Fruit fly (Drosophila melanogaster): ENCODE measurements around the gene ppk28.

Gene ppk28

dm6 chrX:16793129-16793748 lies 12.6 kb upstream of the ppk28 start (continued):
- TF ChIP-seq fd96Cb (tag; optimal IDR thresholded peaks at IDR 0.05) (no peak), CG7839 (tag; optimal IDR thresholded peaks at IDR 0.05) (no peak), D19A (tag; optimal IDR thresholded peaks at IDR 0.05) (no peak), Poxn (GFP tag; IDR thresholded peaks at IDR 0.05) (no peak), oc (tag; optimal IDR thresholded peaks at IDR 0.05) (no peak), Sox102F (GFP tag; optimal IDR thresholded peaks at IDR 0.05) (no peak), tna (GFP tag; IDR thresholded peaks at IDR 0.05; ENCODE audit: partially characterized antibody) (no peak), CG12104 (GFP tag; optimal IDR thresholded peaks at IDR 0.05) (no peak), CG34224 (GFP tag; IDR thresholded peaks at IDR 0.05; ENCODE audit: partially characterized antibody) (0 out of 3 replicates have a peak, but pooled peaks have one; percentile 32), CG6791 (GFP tag; IDR thresholded peaks at IDR 0.05; ENCODE audit: partially characterized antibody) (no peak), CG14710 (tag; optimal IDR thresholded peaks at IDR 0.05) (no peak), CG2120 (GFP tag; optimal IDR thresholded peaks at IDR 0.05) (no peak), Trl (optimal IDR thresholded peaks at IDR 0.05) (peak in 1 of 2 experiments; percentile 17), Trl (GFP tag; optimal IDR thresholded peaks at IDR 0.05) (no peak), CG14050 (GFP tag; IDR thresholded peaks at IDR 0.05) (no peak), ken (GFP tag; IDR thresholded peaks at IDR 0.05) (no peak), lola (GFP tag; optimal IDR thresholded peaks at IDR 0.05) (no peak), CG10321 (GFP tag; IDR thresholded peaks at IDR 0.05) (peak; percentile 74), gcm (GFP tag; optimal IDR thresholded peaks at IDR 0.05) (peak; percentile 8), ab (GFP tag; optimal IDR thresholded peaks at IDR 0.05) (no peak), D (optimal IDR thresholded peaks at IDR 0.05) (no peak), D (GFP tag; optimal IDR thresholded peaks at IDR 0.05) (peak; percentile 25), CG17829 (tag; optimal IDR thresholded peaks at IDR 0.05) (no peak), sqz (GFP tag; optimal IDR thresholded peaks at IDR 0.05) (peak; percentile 41), CG9932 (GFP tag; IDR thresholded peaks at IDR 0.05) (no peak), CG4360 (GFP tag; IDR thresholded peaks at IDR 0.05) (peak; percentile 91), zen (tag; optimal IDR thresholded peaks at IDR 0.05) (peak; percentile 7), pros (GFP tag; optimal IDR thresholded peaks at IDR 0.05) (peak; percentile 45), CG15514 (GFP tag; optimal IDR thresholded peaks at IDR 0.05) (peak; percentile 53), sens (GFP tag) (peak; percentile 43), crp (GFP tag; optimal IDR thresholded peaks at IDR 0.05) (peak in 1 of 2 experiments; percentile 75), exex (tag; optimal IDR thresholded peaks at IDR 0.05) (no peak), chinmo (GFP tag; IDR thresholded peaks at IDR 0.05; ENCODE audit: partially characterized antibody) (0 out of 4 replicates have a peak, but pooled peaks have one; percentile 26)

DNA sequence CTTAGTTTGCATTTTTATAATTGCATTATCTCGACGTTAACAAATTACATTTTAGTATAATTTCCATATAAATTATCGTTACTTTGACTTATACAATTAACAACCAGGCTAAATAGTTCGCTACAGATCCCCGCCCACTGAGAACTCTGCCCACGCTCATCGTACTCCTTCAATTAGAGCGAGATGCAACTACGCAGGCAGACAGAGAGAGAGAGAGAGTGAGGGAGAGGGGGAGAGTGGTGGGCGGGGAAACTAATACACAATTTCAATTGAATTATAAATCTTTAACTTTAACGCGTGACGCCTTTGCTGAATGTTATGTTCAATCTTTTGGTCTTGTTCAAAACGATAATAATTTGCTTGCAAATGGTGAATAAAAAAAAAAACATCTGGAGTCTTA lies 7.7 kb upstream of the ppk28 start:
- TF ChIP-seq sens (GFP tag) (peak; percentile 14), sr (GFP tag; IDR thresholded peaks at IDR 0.05) (peak; percentile 73), CG1832 (GFP tag; optimal IDR thresholded peaks at IDR 0.05) (peak; percentile 81), crol (GFP tag; IDR thresholded peaks at IDR 0.05) (peak; percentile 73), CG34422 (GFP tag; IDR thresholded peaks at IDR 0.05) (no peak)

DNA sequence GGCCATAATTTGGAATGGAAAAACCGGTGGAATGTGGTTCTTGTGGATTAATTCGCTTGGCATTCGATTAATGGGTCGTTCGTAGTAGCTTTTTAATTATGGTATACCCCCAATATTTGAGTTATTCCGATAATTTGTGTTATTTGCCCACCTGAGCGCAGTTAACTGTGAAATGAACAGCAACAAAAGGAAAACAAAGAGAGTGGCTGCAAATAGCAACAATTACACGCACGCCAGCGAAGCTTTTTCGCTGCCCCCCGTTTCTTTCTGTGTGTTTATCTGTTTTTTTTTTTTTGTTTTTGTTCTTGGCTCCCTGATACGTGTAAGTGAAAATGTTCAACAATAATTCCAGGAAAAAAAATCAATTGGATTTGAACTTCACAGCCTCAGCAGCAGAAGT lies 6.0 kb upstream of the ppk28 start:
- no peak for TF ChIP-seq GATAe (GFP tag; conservative IDR thresholded peaks at IDR 0.05)
- TF ChIP-seq otp (GFP tag; IDR thresholded peaks at IDR 0.05) = no peak
- no peak for TF ChIP-seq gt (GFP tag; IDR thresholded peaks at IDR 0.05)
- peak; percentile 6 for TF ChIP-seq CG2120 (GFP tag; optimal IDR thresholded peaks at IDR 0.05)
- no peak for TF ChIP-seq H2.0 (GFP tag; IDR thresholded peaks at IDR 0.05)
- TF ChIP-seq Med (GFP tag) = peak; percentile 60
- no peak for TF ChIP-seq hbn (GFP tag; IDR thresholded peaks at IDR 0.05; ENCODE audit: partially characterized antibody)
- TF ChIP-seq CG5245 (GFP tag; optimal IDR thresholded peaks at IDR 0.05) = no peak
- no peak for TF ChIP-seq sc (optimal IDR thresholded peaks at IDR 0.05)
- TF ChIP-seq sc (GFP tag; optimal IDR thresholded peaks at IDR 0.05) = no peak
- no peak for TF ChIP-seq CG30020 (tag; optimal IDR thresholded peaks at IDR 0.05)
- no peak for TF ChIP-seq CG14667 (GFP tag; IDR thresholded peaks at IDR 0.05)
- TF ChIP-seq row (GFP tag; IDR thresholded peaks at IDR 0.05) = peak; percentile 28; the same call in 1 of the 3 replicates
- no peak for TF ChIP-seq CG32767 (GFP tag; IDR thresholded peaks at IDR 0.05)
- TF ChIP-seq CG2712 (tag; optimal IDR thresholded peaks at IDR 0.05) = no peak

All from whole organism, embryonic.